Fruit fly (Drosophila melanogaster): Measurements from ENCODE around the gene CG9525.
A peak's percentile ranks its signal among the peaks of the same experiment; 100 is the strongest.

The CG9525 gene

dm6 chr2L:8952194-8953037, 9.7 kb downstream of the CG9525 start (continued):
- TF ChIP-seq exex (tag; optimal IDR thresholded peaks at IDR 0.05) (peak; percentile 97), HHEX (GFP tag; optimal IDR thresholded peaks at IDR 0.05) (peak; percentile 52), danr (GFP tag; IDR thresholded peaks at IDR 0.05) (peak; percentile 35; the same call in 1 of the 2 replicates), tap (tag; optimal IDR thresholded peaks at IDR 0.05) (no peak), CG2199 (GFP tag; IDR thresholded peaks at IDR 0.05) (peak; percentile 85), dan (GFP tag; IDR thresholded peaks at IDR 0.05) (no peak), Sin3A (optimal IDR thresholded peaks at IDR 0.05) (no peak), sisA (GFP tag; IDR thresholded peaks at IDR 0.05) (no peak), CG34224 (GFP tag; IDR thresholded peaks at IDR 0.05; ENCODE audit: partially characterized antibody) (no peak), run (tag; optimal IDR thresholded peaks at IDR 0.05) (peak; percentile 9), MBD-R2 (GFP tag; IDR thresholded peaks at IDR 0.05) (peak; percentile 32; the same call in 1 of the 2 replicates), CG15601 (tag; optimal IDR thresholded peaks at IDR 0.05) (no peak), Dbx (GFP tag; IDR thresholded peaks at IDR 0.05) (peak; percentile 41; the same call in 1 of the 3 replicates), wek (GFP tag; optimal IDR thresholded peaks at IDR 0.05) (peak; percentile 10), ash1 (GFP tag; optimal IDR thresholded peaks at IDR 0.05) (no peak), Hr78 (GFP tag; optimal IDR thresholded peaks at IDR 0.05) (no peak), Xbp1 (GFP tag; optimal IDR thresholded peaks at IDR 0.05) (peak; percentile 28), oc (tag; optimal IDR thresholded peaks at IDR 0.05) (no peak), CG11085 (GFP tag; IDR thresholded peaks at IDR 0.05) (peak; percentile 31; the same call in 1 of the 2 replicates), sens-2 (GFP tag; IDR thresholded peaks at IDR 0.05) (no peak), CG42726 (GFP tag; IDR thresholded peaks at IDR 0.05; ENCODE audit: partially characterized antibody) (no peak; the same call in 1 of the 2 replicates), CG8924 (tag; optimal IDR thresholded peaks at IDR 0.05) (peak; percentile 34), CG11560 (tag; IDR thresholded peaks at IDR 0.05) (no peak), CG15011 (GFP tag; optimal IDR thresholded peaks at IDR 0.05) (no peak), CHES-1-like (GFP tag; optimal IDR thresholded peaks at IDR 0.05) (peak; percentile 17), Stat92E (GFP tag; optimal IDR thresholded peaks at IDR 0.05) (no peak), Neu2 (GFP tag; optimal IDR thresholded peaks at IDR 0.05; ENCODE audit: borderline replicate concordance) (no peak), dmrt99B (tag; optimal IDR thresholded peaks at IDR 0.05) (peak; percentile 37), dpn (GFP tag; optimal IDR thresholded peaks at IDR 0.05) (peak; percentile 25 to 69), CG31388 (GFP tag; optimal IDR thresholded peaks at IDR 0.05) (no peak), CG14441 (GFP tag; IDR thresholded peaks at IDR 0.05) (peak; percentile 56), bowl (GFP tag; IDR thresholded peaks at IDR 0.05) (no peak), CG7372 (GFP tag; IDR thresholded peaks at IDR 0.05) (no peak; the same call in 1 of the 2 replicates), CG12659 (GFP tag; optimal IDR thresholded peaks at IDR 0.05) (peak; percentile 33), nmo (GFP tag; optimal IDR thresholded peaks at IDR 0.05) (peak; percentile 14), Hmx (GFP tag; optimal IDR thresholded peaks at IDR 0.05) (no peak), z (GFP tag; IDR thresholded peaks at IDR 0.05) (no peak), YL-1 (GFP tag; optimal IDR thresholded peaks at IDR 0.05) (no peak), Doc3 (GFP tag; IDR thresholded peaks at IDR 0.05; ENCODE audit: partially characterized antibody) (no peak), jigr1 (GFP tag; IDR thresholded peaks at IDR 0.05) (no peak), CG7928 (GFP tag; optimal IDR thresholded peaks at IDR 0.05) (no peak), BtbVII (GFP tag; optimal IDR thresholded peaks at IDR 0.05) (peak; percentile 11), ac (GFP tag; optimal IDR thresholded peaks at IDR 0.05) (no peak), gcm2 (GFP tag; optimal IDR thresholded peaks at IDR 0.05) (peak; percentile 11), CG6791 (GFP tag; IDR thresholded peaks at IDR 0.05; ENCODE audit: partially characterized antibody) (no peak; the same call in 1 of the 3 replicates), C15 (GFP tag; IDR thresholded peaks at IDR 0.05) (no peak), gcm (GFP tag; optimal IDR thresholded peaks at IDR 0.05) (no peak), CG11247 (GFP tag; IDR thresholded peaks at IDR 0.05) (no peak), CG14667 (GFP tag; IDR thresholded peaks at IDR 0.05) (no peak)

Measured in whole organism, embryonic.